Fruit fly (Drosophila melanogaster) whole organism, embryonic: ENCODE data around the gene TFAM.

Experiments
- Awh ChIP-seq: fragments of 200-800 bp; sonication (Bioruptor generic); IDR thresholded peaks from 2 replicates; pipeline ENCODE4, ENCODE4 v1.3.6; 2022; ENCODE audit warnings: missing biosample characterization, missing genetic modification characterization
- B-H2 ChIP-seq: fragments of 200-800 bp; sonication (Bioruptor generic); optimal IDR thresholded peaks from 2 replicates; lab custom pipeline; 2018; ENCODE audit warnings: missing biosample characterization, mild to moderate bottlenecking, missing genetic modification characterization
- CG10209 ChIP-seq: fragments of 200-800 bp; sonication (Bioruptor generic); optimal IDR thresholded peaks from 3 replicates; lab custom pipeline; 2017; ENCODE audit warnings: missing biosample characterization, mild to moderate bottlenecking, missing genetic modification characterization, missing genetic modification reagents
- CG10462 ChIP-seq: fragments of 200-800 bp; sonication (Bioruptor generic); optimal IDR thresholded peaks from 2 replicates; lab custom pipeline; 2016; ENCODE audit warnings: missing biosample characterization, missing genetic modification characterization
- CG10543 ChIP-seq: fragments of 200-800 bp; sonication (Bioruptor generic); optimal IDR thresholded peaks from 3 replicates; lab custom pipeline; 2017; ENCODE audit warnings: missing biosample characterization, mild to moderate bottlenecking, missing genetic modification characterization, moderate library complexity
- CG10565 ChIP-seq: fragments of 200-800 bp; sonication (Bioruptor generic); optimal IDR thresholded peaks from 3 replicates; lab custom pipeline; 2016; ENCODE audit warnings: missing biosample characterization, mild to moderate bottlenecking, missing genetic modification characterization
- CG11093 ChIP-seq: fragments of 200-800 bp; sonication (Bioruptor generic); IDR thresholded peaks from 3 replicates; pipeline ENCODE4 v1.3.6; 2022; ENCODE audit warnings: missing biosample characterization, missing genetic modification characterization
- CG11247 ChIP-seq: fragments of 200-800 bp; sonication (Bioruptor generic); IDR thresholded peaks from 2 replicates; pipeline ENCODE4 v1.3.6; 2022; ENCODE audit warnings: missing biosample characterization, missing genetic modification characterization
- CG13894 ChIP-seq: fragments of 200-800 bp; sonication (Bioruptor generic); optimal IDR thresholded peaks from 3 replicates; lab custom pipeline; 2018; ENCODE audit warnings: missing biosample characterization, mild to moderate bottlenecking, missing genetic modification characterization, moderate library complexity
- CG14710 ChIP-seq: fragments of 200-800 bp; sonication (Bioruptor generic); optimal IDR thresholded peaks from 3 replicates; lab custom pipeline; 2019; ENCODE audit warnings: missing biosample characterization, mild to moderate bottlenecking, missing genetic modification characterization, moderate library complexity
- CG14860 ChIP-seq: fragments of 200-800 bp; sonication (Bioruptor generic); IDR thresholded peaks from 3 replicates; pipeline ENCODE4 v1.3.6; 2022; ENCODE audit warnings: missing biosample characterization, missing genetic modification characterization; ENCODE audit not compliant: partially characterized antibody
- CG1529 ChIP-seq: fragments of 200-800 bp; sonication (Bioruptor generic); optimal IDR thresholded peaks from 3 replicates; lab custom pipeline; 2018; ENCODE audit warnings: missing biosample characterization, missing genetic modification characterization
- CG1647 ChIP-seq: fragments of 200-800 bp; sonication (Bioruptor generic); optimal IDR thresholded peaks from 3 replicates; lab custom pipeline; 2016; ENCODE audit warnings: missing biosample characterization, missing genetic modification characterization
- CG16863 ChIP-seq: fragments of 200-800 bp; sonication (Bioruptor generic); optimal IDR thresholded peaks from 3 replicates; lab custom pipeline; 2016; ENCODE audit warnings: missing biosample characterization, missing genetic modification characterization
- CG17328 ChIP-seq: fragments of 200-800 bp; sonication (Bioruptor generic); IDR thresholded peaks from 2 replicates; pipeline ENCODE4 v1.3.6; 2022; ENCODE audit warnings: missing biosample characterization, missing genetic modification characterization
- CG1832 ChIP-seq: fragments of 200-800 bp; sonication (Bioruptor generic); optimal IDR thresholded peaks from 2 replicates; lab custom pipeline; 2017; ENCODE audit warnings: missing biosample characterization, mild to moderate bottlenecking, missing genetic modification characterization, inconsistent platforms
- CG2889 ChIP-seq: fragments of 200-800 bp; sonication (Bioruptor generic); IDR thresholded peaks from 3 replicates; pipeline ENCODE4 v1.3.6; 2022; ENCODE audit warnings: missing biosample characterization, missing genetic modification characterization
- CG3065 ChIP-seq: fragments of 200-800 bp; sonication (Bioruptor generic); optimal IDR thresholded peaks from 2 replicates; lab custom pipeline; 2016; ENCODE audit warnings: missing biosample characterization, missing genetic modification characterization
- CG3726 ChIP-seq: fragments of 200-800 bp; sonication (Bioruptor generic); IDR thresholded peaks from 3 replicates; pipeline ENCODE4, ENCODE4 v1.3.6; 2022; ENCODE audit warnings: missing biosample characterization, missing genetic modification characterization
- CG4404 ChIP-seq: fragments of 200-800 bp; sonication (Bioruptor generic); IDR thresholded peaks from 2 replicates; pipeline ENCODE4 v1.3.6; 2022; ENCODE audit warnings: missing biosample characterization, missing genetic modification characterization
- CG5180 ChIP-seq: fragments of 200-800 bp; sonication (Bioruptor generic); optimal IDR thresholded peaks from 3 replicates; lab custom pipeline; 2017; ENCODE audit warnings: missing biosample characterization, missing genetic modification characterization, mild to moderate bottlenecking, moderate library complexity, missing genetic modification reagents
- CG6272 ChIP-seq: fragments of 200-800 bp; sonication (Bioruptor generic); IDR thresholded peaks from 2 replicates; pipeline ENCODE4 v1.3.6; 2022; ENCODE audit warnings: missing biosample characterization, missing genetic modification characterization
- CG7372 ChIP-seq: fragments of 200-800 bp; sonication (Bioruptor generic); IDR thresholded peaks from 2 replicates; pipeline ENCODE4 v1.3.6; 2022; ENCODE audit warnings: missing biosample characterization, missing genetic modification characterization
- CG7963 ChIP-seq: fragments of 200-800 bp; sonication (Bioruptor generic); IDR thresholded peaks from 3 replicates; pipeline ENCODE4 v1.3.6; 2022; ENCODE audit warnings: missing biosample characterization, missing genetic modification characterization; ENCODE audit not compliant: partially characterized antibody
- CG9876 ChIP-seq: fragments of 200-800 bp; sonication (Bioruptor generic); optimal IDR thresholded peaks from 2 replicates; lab custom pipeline; 2016; ENCODE audit warnings: missing biosample characterization, missing genetic modification characterization
- Dip3 ChIP-seq: fragments of 200-800 bp; sonication (Bioruptor generic); optimal IDR thresholded peaks from 3 replicates; lab custom pipeline; 2016; ENCODE audit warnings: missing biosample characterization, missing genetic modification characterization
- ERR ChIP-seq: fragments of 200-800 bp; sonication (Bioruptor generic); optimal IDR thresholded peaks from 2 replicates; lab custom pipeline; 2016; ENCODE audit warnings: missing biosample characterization, missing genetic modification characterization
- Gsc ChIP-seq: fragments of 200-800 bp; sonication (Bioruptor generic); IDR thresholded peaks from 2 replicates; pipeline ENCODE4 v1.3.6; 2022; ENCODE audit warnings: missing biosample characterization, missing genetic modification characterization
- H15 ChIP-seq: fragments of 200-800 bp; sonication (Bioruptor generic); IDR thresholded peaks from 3 replicates; pipeline ENCODE4 v1.3.6; 2022; ENCODE audit warnings: missing biosample characterization, missing genetic modification characterization
- HmgZ ChIP-seq: fragments of 200-800 bp; sonication (Bioruptor generic); optimal IDR thresholded peaks from 2 replicates; lab custom pipeline; 2018; ENCODE audit warnings: missing biosample characterization, mild to moderate bottlenecking, missing genetic modification characterization
- Hr3 ChIP-seq: fragments of 200-800 bp; sonication (Bioruptor generic); optimal IDR thresholded peaks from 3 replicates; lab custom pipeline; 2016; ENCODE audit warnings: missing biosample characterization, missing genetic modification characterization
- MESR4 ChIP-seq: fragments of 200-800 bp; sonication (Bioruptor generic); optimal IDR thresholded peaks from 2 replicates; lab custom pipeline; 2018; ENCODE audit warnings: missing biosample characterization, mild to moderate bottlenecking, missing genetic modification characterization, moderate library complexity
- Max ChIP-seq: fragments of 200-800 bp; sonication (Bioruptor generic); optimal IDR thresholded peaks from 2 replicates; lab custom pipeline; 2016; ENCODE audit warnings: missing biosample characterization, mild to moderate bottlenecking, missing genetic modification characterization
- Rfx ChIP-seq: fragments of 200-800 bp; sonication (Bioruptor generic); IDR thresholded peaks from 2 replicates; pipeline ENCODE4 v1.3.6; 2022; ENCODE audit warnings: missing biosample characterization, missing genetic modification characterization
- Rx ChIP-seq: fragments of 200-800 bp; sonication (Bioruptor generic); IDR thresholded peaks from 2 replicates; pipeline ENCODE4 v1.3.6; 2022; ENCODE audit warnings: missing biosample characterization, missing genetic modification characterization
- YL-1 ChIP-seq: fragments of 200-800 bp; sonication (Bioruptor generic); optimal IDR thresholded peaks from 3 replicates; lab custom pipeline; 2017; ENCODE audit warnings: missing biosample characterization, mild to moderate bottlenecking, missing genetic modification characterization
- ara ChIP-seq: fragments of 200-800 bp; sonication (Bioruptor generic); IDR thresholded peaks from 2 replicates; pipeline ENCODE4 v1.3.6; 2022; ENCODE audit warnings: missing biosample characterization, missing genetic modification characterization
- bab2 ChIP-seq: fragments of 200-800 bp; sonication (Bioruptor generic); optimal IDR thresholded peaks from 2 replicates; lab custom pipeline; 2016; ENCODE audit warnings: missing biosample characterization, missing genetic modification characterization
- dmrt99B ChIP-seq: fragments of 200-800 bp; sonication (Bioruptor generic); optimal IDR thresholded peaks from 2 replicates; lab custom pipeline; 2018; ENCODE audit warnings: missing biosample characterization, mild to moderate bottlenecking, missing genetic modification characterization, moderate library complexity
- exex ChIP-seq: fragments of 200-800 bp; sonication (Bioruptor generic); optimal IDR thresholded peaks from 4 replicates; lab custom pipeline; 2018; ENCODE audit warnings: missing biosample characterization, mild to moderate bottlenecking, missing genetic modification characterization, moderate library complexity
- ftz-f1 ChIP-seq: fragments of 200-800 bp; sonication (Bioruptor generic); optimal IDR thresholded peaks from 2 replicates; lab custom pipeline; 2016; ENCODE audit warnings: missing biosample characterization, missing genetic modification characterization
- gem ChIP-seq: fragments of 200-800 bp; sonication (Bioruptor generic); optimal IDR thresholded peaks from 2 replicates; lab custom pipeline; 2019; ENCODE audit warnings: missing biosample characterization, mild to moderate bottlenecking, missing genetic modification characterization, moderate library complexity
- kay ChIP-seq: fragments of 200-800 bp; sonication (Bioruptor generic); optimal IDR thresholded peaks from 2 replicates; lab custom pipeline; 2016; ENCODE audit warnings: missing biosample characterization, missing genetic modification characterization
- nerfin-1 ChIP-seq: fragments of 200-800 bp; sonication (Bioruptor generic); optimal IDR thresholded peaks from 3 replicates; lab custom pipeline; 2019; ENCODE audit warnings: missing biosample characterization, mild to moderate bottlenecking, missing genetic modification characterization, moderate library complexity
- pita ChIP-seq: fragments of 200-800 bp; sonication (Bioruptor generic); optimal IDR thresholded peaks from 2 replicates; lab custom pipeline; 2017; ENCODE audit warnings: missing biosample characterization, mild to moderate bottlenecking, missing genetic modification characterization
- pnt ChIP-seq: fragments of 200-800 bp; sonication (Bioruptor generic); optimal IDR thresholded peaks from 3 replicates; lab custom pipeline; 2016; ENCODE audit warnings: missing biosample characterization, missing genetic modification characterization
- salm ChIP-seq: fragments of 200-800 bp; sonication (Bioruptor generic); optimal IDR thresholded peaks from 2 replicates; lab custom pipeline; 2018; ENCODE audit warnings: missing biosample characterization, mild to moderate bottlenecking, missing genetic modification characterization
- seq ChIP-seq: fragments of 200-800 bp; sonication (Bioruptor generic); IDR thresholded peaks from 2 replicates; pipeline ENCODE4 v1.3.6; 2022; ENCODE audit warnings: missing biosample characterization, missing genetic modification characterization
- sim ChIP-seq: fragments of 200-800 bp; sonication (Bioruptor generic); IDR thresholded peaks from 2 replicates; pipeline ENCODE4 v1.3.6; 2022; ENCODE audit warnings: missing biosample characterization, missing genetic modification characterization
- tna ChIP-seq: fragments of 200-800 bp; sonication (Bioruptor generic); IDR thresholded peaks from 2 replicates; pipeline ENCODE4 v1.3.6; 2022; ENCODE audit warnings: missing biosample characterization, missing genetic modification characterization; ENCODE audit not compliant: partially characterized antibody
- zf30C ChIP-seq: fragments of 200-800 bp; sonication (Bioruptor generic); optimal IDR thresholded peaks from 3 replicates; lab custom pipeline; 2018; ENCODE audit warnings: missing biosample characterization, mild to moderate bottlenecking, missing genetic modification characterization
- zfh1 ChIP-seq: fragments of 200-800 bp; sonication (Bioruptor generic); IDR thresholded peaks from 3 replicates; pipeline ENCODE4 v1.3.6; 2022; ENCODE audit warnings: missing biosample characterization, missing genetic modification characterization

TFAM gene

DNA sequence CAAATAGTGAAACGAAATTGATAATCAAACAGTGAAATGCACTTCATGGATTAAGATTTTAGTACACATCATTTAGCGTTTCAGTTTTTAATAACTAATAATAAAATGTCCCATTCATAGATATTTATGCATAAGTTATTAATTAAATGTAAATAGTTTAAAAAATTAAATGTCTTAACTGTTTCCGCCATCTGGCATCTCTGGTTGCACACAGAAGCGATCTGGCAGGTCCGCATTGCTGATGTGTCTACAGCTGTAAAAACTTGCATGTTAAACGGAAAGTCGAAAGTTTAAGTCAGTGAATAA is 11.6 kb upstream of the TFAM start, which contains the start of gene Srp72 (continued):
- peak; percentile 69 for TF ChIP-seq CG10543 (GFP tag; lab: Kevin White, UChicago)
- peak; percentile 37 for TF ChIP-seq exex
- no peak for TF ChIP-seq pnt (GFP tag; lab: Kevin White, UChicago)
- peak; percentile 43; the same call in 1 of the 2 replicates for TF ChIP-seq CG11247
- no peak for TF ChIP-seq H15 (GFP tag; lab: Robert Waterston, UW)
- 0 out of 2 replicates have a peak, but pooled peaks have one; percentile 7 for TF ChIP-seq ara (GFP tag; lab: Robert Waterston, UW)
- TF ChIP-seq Dip3 (GFP tag; lab: Kevin White, UChicago): peak; percentile 25
- peak; percentile 75 for TF ChIP-seq CG14710 (tag; lab: Kevin White, UChicago)
- TF ChIP-seq CG4404: no peak
- no peak for TF ChIP-seq CG10209 (GFP tag; lab: Kevin White, UChicago)
- no peak for TF ChIP-seq CG7963 (GFP tag; lab: Robert Waterston, UW)
- no peak for TF ChIP-seq CG3726 (GFP tag; lab: Robert Waterston, UW)
- no peak for TF ChIP-seq CG1832
- TF ChIP-seq CG1529 (GFP tag; lab: Kevin White, UChicago): peak; percentile 23
- TF ChIP-seq CG16863 (GFP tag; lab: Kevin White, UChicago): no peak
- TF ChIP-seq nerfin-1 (tag; lab: Kevin White, UChicago): no peak
- peak; percentile 54 for TF ChIP-seq YL-1 (GFP tag; lab: Kevin White, UChicago)
- no peak for TF ChIP-seq Hr3 (GFP tag; lab: Kevin White, UChicago)
- no peak for TF ChIP-seq HmgZ
- TF ChIP-seq tna (GFP tag; lab: Robert Waterston, UW): no peak
- no peak for TF ChIP-seq Rx (GFP tag; lab: Robert Waterston, UW)
- TF ChIP-seq dmrt99B (tag; lab: Kevin White, UChicago): peak; percentile 37
- no peak for TF ChIP-seq CG14860
- TF ChIP-seq CG10565: peak; percentile 28
- peak; percentile 17 for TF ChIP-seq CG10462
- TF ChIP-seq sim (GFP tag; lab: Robert Waterston, UW): no peak
- peak; percentile 57; the same call in 1 of the 2 replicates for TF ChIP-seq CG17328
- TF ChIP-seq zf30C (GFP tag; lab: Kevin White, UChicago): no peak
- peak; percentile 10 for TF ChIP-seq kay
- TF ChIP-seq salm: no peak
- no peak for TF ChIP-seq CG6272 (GFP tag; lab: Robert Waterston, UW)
- no peak for TF ChIP-seq pita (GFP tag; lab: Kevin White, UChicago)
- no peak for TF ChIP-seq CG5180 (GFP tag; lab: Kevin White, UChicago)
- TF ChIP-seq Rfx (GFP tag; lab: Robert Waterston, UW): peak; percentile 51; the same call in 1 of the 2 replicates
- TF ChIP-seq seq: peak; percentile 38; the same call in 1 of the 2 replicates
- TF ChIP-seq CG1647 (GFP tag; lab: Kevin White, UChicago): peak; percentile 17
- TF ChIP-seq zfh1 (GFP tag; lab: Robert Waterston, UW): peak; percentile 48; the same call in 1 of the 3 replicates
- TF ChIP-seq CG9876: no peak
- TF ChIP-seq gem: peak; percentile 73
- TF ChIP-seq CG11093: no peak
- TF ChIP-seq CG13894 (tag; lab: Kevin White, UChicago): no peak
- no peak for TF ChIP-seq CG7372
- no peak for TF ChIP-seq ftz-f1 (GFP tag; lab: Kevin White, UChicago)
- no peak for TF ChIP-seq Gsc (GFP tag; lab: Robert Waterston, UW)
- no peak for TF ChIP-seq CG2889 (GFP tag; lab: Robert Waterston, UW)
- no peak for TF ChIP-seq B-H2 (GFP tag; lab: Kevin White, UChicago)
- TF ChIP-seq CG3065 (GFP tag; lab: Kevin White, UChicago): no peak
- no peak for TF ChIP-seq Awh (GFP tag; lab: Robert Waterston, UW)
- no peak for TF ChIP-seq MESR4 (GFP tag; lab: Kevin White, UChicago)
- TF ChIP-seq Max (GFP tag; lab: Kevin White, UChicago): peak; percentile 50
- TF ChIP-seq ERR: no peak
- TF ChIP-seq bab2 (GFP tag; lab: Kevin White, UChicago): peak; percentile 20
